Worm (Caenorhabditis elegans) whole organism, L3 larva: ENCODE data around the gene nhr-149.

Experiments used
- ceh-82 ChIP-seq: fragments of 150-350 bp; optimal IDR thresholded peaks from 2 replicates; lab custom pipeline; 2014; ENCODE audit warnings: missing biosample characterization, missing genetic modification characterization
- lin-15B ChIP-seq: fragments of 150-350 bp; optimal IDR thresholded peaks from 2 replicates; lab custom pipeline; 2014; ENCODE audit warnings: missing biosample characterization, missing genetic modification characterization
- nhr-12 ChIP-seq: fragments of 150-350 bp; optimal IDR thresholded peaks from 2 replicates; lab custom pipeline; 2014; ENCODE audit warnings: missing biosample characterization, missing genetic modification characterization
- nhr-77 ChIP-seq: fragments of 150-350 bp; optimal IDR thresholded peaks from 2 replicates; lab custom pipeline; 2014; ENCODE audit warnings: missing biosample characterization, missing genetic modification characterization
- unc-62 ChIP-seq: fragments of 150-350 bp; sonication (generic microtip); optimal IDR thresholded peaks from 4 replicates; lab custom pipeline; 2014; ENCODE audit warnings: missing biosample characterization, missing genetic modification reagents, missing genetic modification characterization
- ztf-11 ChIP-seq: fragments of 150-350 bp; optimal IDR thresholded peaks from 2 replicates; lab custom pipeline; 2014; ENCODE audit warnings: missing biosample characterization, missing genetic modification characterization

ce11 chrV:7386052-7386573, 36.7 kb upstream of the nhr-149 start, which contains the start of gene srp-6:
- TF ChIP-seq unc-62 (GFP tag; lab: Kevin White, UChicago) (no peak), nhr-77 (tag; lab: Kevin White, UChicago) (no peak), ztf-11 (tag; lab: Kevin White, UChicago) (no peak), nhr-12 (no peak), ceh-82 (tag; lab: Kevin White, UChicago) (no peak), lin-15B (tag; lab: Kevin White, UChicago) (no peak)
